Fruit fly (Drosophila melanogaster) whole organism, prepupa: ENCODE measurements around the gene CG42233.

Experiments
- CG11294 ChIP-seq: fragments of 200-800 bp; sonication (Bioruptor generic); IDR thresholded peaks from 2 replicates; pipeline ENCODE4 v1.3.6; 2022; ENCODE audit warnings: missing biosample characterization, missing genetic modification characterization
- CG31627 ChIP-seq: fragments of 200-800 bp; sonication (Bioruptor generic); optimal IDR thresholded peaks from 3 replicates; lab custom pipeline; 2016; ENCODE audit warnings: missing biosample characterization, missing genetic modification characterization
- CG6163 ChIP-seq: fragments of 200-800 bp; sonication (Bioruptor generic); IDR thresholded peaks from 3 replicates; pipeline ENCODE4 v1.3.6; 2022; ENCODE audit warnings: missing biosample characterization, missing genetic modification characterization
- OdsH ChIP-seq: fragments of 200-800 bp; sonication (Bioruptor generic); optimal IDR thresholded peaks from 3 replicates; lab custom pipeline; 2016; ENCODE audit warnings: missing biosample characterization, missing genetic modification characterization
- vri ChIP-seq: fragments of 200-800 bp; sonication (Bioruptor generic); optimal IDR thresholded peaks from 3 replicates; lab custom pipeline; 2016; ENCODE audit warnings: missing biosample characterization, mild to moderate bottlenecking, missing genetic modification characterization

DNA sequence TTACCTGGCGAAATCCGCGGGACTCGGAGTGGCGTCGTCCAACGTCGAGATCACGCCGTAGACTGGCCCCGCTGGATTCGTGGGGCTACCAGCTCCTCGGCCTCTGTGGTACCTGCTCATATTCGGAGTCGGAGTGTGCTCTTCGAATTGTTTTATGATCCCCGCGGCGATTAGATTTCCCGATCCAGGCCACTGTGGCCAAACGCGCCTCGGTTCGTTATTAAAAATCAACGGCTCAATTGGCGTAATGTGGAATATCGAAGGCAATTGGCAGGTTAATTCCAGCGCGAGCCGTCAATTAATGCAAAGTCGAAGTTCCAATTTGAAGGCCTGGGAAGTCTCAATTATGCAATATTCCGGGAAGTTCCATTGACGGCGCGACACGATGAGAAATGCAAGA is 4.5 kb upstream of the CG42233 start:
- no peak for TF ChIP-seq CG6163
- TF ChIP-seq vri (GFP tag; lab: Kevin White, UChicago), result no peak
- TF ChIP-seq CG31627 (GFP tag; lab: Kevin White, UChicago), result no peak
- TF ChIP-seq CG11294 (GFP tag; lab: Robert Waterston, UW), result no peak
- TF ChIP-seq OdsH, result no peak
